Comparison of ENCODE assay signal across 3 fruit fly cellular contexts in genomic region chrX:526479-527071, dm6.
TF ChIP-seq lines count a peak whose summit lies in the region.

No protein-coding gene starts in this region.

- no peak for TF ChIP-seq CTCF in whole organism, embryonic (GFP tag; optimal IDR thresholded peaks at IDR 0.05; lab: Kevin White, UChicago)

TF ChIP-seq in whole organism, embryonic, 481 proteins besides CTCF, POLR2A, EP300 and RAD21 (continues in another document):
- TF ChIP-seq ems (GFP tag; optimal IDR thresholded peaks at IDR 0.05; lab: Kevin White, UChicago) (peak; percentile 7), CG5245 (GFP tag; optimal IDR thresholded peaks at IDR 0.05; lab: Kevin White, UChicago) (peak; percentile 53), pum (GFP tag; optimal IDR thresholded peaks at IDR 0.05; lab: Kevin White, UChicago) (peak; percentile 57), Rx (GFP tag; IDR thresholded peaks at IDR 0.05; lab: Robert Waterston, UW) (0 out of 2 replicates have a peak, but pooled peaks have one; percentile 20), CHES-1-like (GFP tag; optimal IDR thresholded peaks at IDR 0.05; lab: Kevin White, UChicago) (peak; percentile 31), CG1603 (tag; optimal IDR thresholded peaks at IDR 0.05; lab: Kevin White, UChicago) (peak; percentile 88), kni (GFP tag; optimal IDR thresholded peaks at IDR 0.05; lab: Kevin White, UChicago) (no peak), CG30403 (GFP tag; optimal IDR thresholded peaks at IDR 0.05; lab: Kevin White, UChicago) (peak; percentile 45), HHEX (GFP tag; optimal IDR thresholded peaks at IDR 0.05; lab: Kevin White, UChicago) (no peak), p53 (GFP tag; optimal IDR thresholded peaks at IDR 0.05; lab: Kevin White, UChicago) (peak; percentile 2), CG7786 (GFP tag; optimal IDR thresholded peaks at IDR 0.05; lab: Kevin White, UChicago) (peak; percentile 63), wor (GFP tag; IDR thresholded peaks at IDR 0.05; lab: Robert Waterston, UW) (no peak), Trl (optimal IDR thresholded peaks at IDR 0.05; lab: Kevin White, UChicago) (no peak), Trl (GFP tag; optimal IDR thresholded peaks at IDR 0.05; lab: Kevin White, UChicago) (peak; percentile 76), CG7928 (GFP tag; optimal IDR thresholded peaks at IDR 0.05; lab: Kevin White, UChicago) (no peak), Atf-2 (GFP tag; optimal IDR thresholded peaks at IDR 0.05; lab: Kevin White, UChicago) (peak; percentile 65), oc (tag; optimal IDR thresholded peaks at IDR 0.05; lab: Kevin White, UChicago) (no peak), NfI (GFP tag; optimal IDR thresholded peaks at IDR 0.05; lab: Kevin White, UChicago) (no peak), jumu (GFP tag; optimal IDR thresholded peaks at IDR 0.05; lab: Kevin White, UChicago) (peak; percentile 57), CG3407 (GFP tag; optimal IDR thresholded peaks at IDR 0.05; lab: Kevin White, UChicago) (no peak), pb (GFP tag; optimal IDR thresholded peaks at IDR 0.05; lab: Kevin White, UChicago) (no peak), ash1 (GFP tag; optimal IDR thresholded peaks at IDR 0.05; lab: Kevin White, UChicago) (no peak), Pdp1 (GFP tag; optimal IDR thresholded peaks at IDR 0.05; lab: Kevin White, UChicago) (peak; percentile 36 to 61), MTF-1 (GFP tag; optimal IDR thresholded peaks at IDR 0.05; lab: Kevin White, UChicago; ENCODE audit: borderline replicate concordance) (peak; percentile 44), dm (GFP tag; optimal IDR thresholded peaks at IDR 0.05; lab: Kevin White, UChicago) (peak; percentile 47), CG6813 (GFP tag; optimal IDR thresholded peaks at IDR 0.05; lab: Kevin White, UChicago) (peak; percentile 65), rib (GFP tag; IDR thresholded peaks at IDR 0.05; lab: Robert Waterston, UW) (no peak), az2 (GFP tag; optimal IDR thresholded peaks at IDR 0.05; lab: Kevin White, UChicago) (peak; percentile 43), Dbx (GFP tag; IDR thresholded peaks at IDR 0.05; lab: Robert Waterston, UW) (no peak), CG11398 (GFP tag; optimal IDR thresholded peaks at IDR 0.05; lab: Kevin White, UChicago) (peak; percentile 55), dan (GFP tag; IDR thresholded peaks at IDR 0.05; lab: Robert Waterston, UW) (peak; percentile 80)

TF ChIP-seq in whole organism, prepupa, 60 proteins besides CTCF, POLR2A, EP300 and RAD21:
- TF ChIP-seq Sox14 (GFP tag; optimal IDR thresholded peaks at IDR 0.05; lab: Kevin White, UChicago) (no peak), Eip78C (GFP tag; lab: Kevin White, UChicago) (peak; percentile 47), Smox (GFP tag; optimal IDR thresholded peaks at IDR 0.05; lab: Kevin White, UChicago) (no peak), CG1621 (tag; optimal IDR thresholded peaks at IDR 0.05; lab: Kevin White, UChicago) (no peak), svp (GFP tag; lab: Kevin White, UChicago) (no peak)

TF ChIP-seq in whole organism, wandering third instar larva, 38 proteins besides CTCF, POLR2A, EP300 and RAD21:
- TF ChIP-seq Mio (GFP tag; optimal IDR thresholded peaks at IDR 0.05; lab: Kevin White, UChicago) (no peak), rgr (GFP tag; optimal IDR thresholded peaks at IDR 0.05; lab: Kevin White, UChicago) (no peak), sv (GFP tag; optimal IDR thresholded peaks at IDR 0.05; lab: Kevin White, UChicago) (peak; percentile 51)
